Fruit fly (Drosophila melanogaster): ENCODE measurements around the gene CycE.

DNA sequence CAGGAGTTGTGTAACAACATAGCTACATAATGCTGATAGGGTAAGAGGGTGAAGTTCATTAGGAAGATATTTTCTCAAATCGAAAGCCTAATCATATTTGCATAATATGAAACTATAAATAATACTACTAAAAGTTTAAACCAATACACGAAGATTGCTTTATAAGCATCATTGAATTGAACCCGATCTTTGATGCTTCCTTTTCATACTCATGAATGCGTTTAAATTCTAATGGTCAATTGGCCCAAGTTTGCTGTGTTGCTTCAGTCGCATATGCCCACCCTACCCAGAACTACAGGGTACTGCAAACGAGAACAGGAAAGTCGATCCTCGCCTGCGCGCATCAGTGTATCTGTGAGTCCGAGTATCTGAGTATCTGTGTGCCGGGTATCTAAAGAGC is 4.4 kb downstream of the CycE start:
- TF ChIP-seq CTCF (optimal IDR thresholded peaks at IDR 0.05) (no peak), CG8478 (optimal IDR thresholded peaks at IDR 0.05) (no peak)
